Worm (Caenorhabditis elegans) whole organism, L1 larva: Measurements from ENCODE around the gene gsto-2.

ENCODE experiments used
- lin-39 ChIP-seq: fragments of 150-350 bp; optimal IDR thresholded peaks from 2 replicates; lab custom pipeline; 2014; ENCODE audit warnings: missing biosample characterization, missing genetic modification reagents, missing genetic modification characterization
- lsy-2 ChIP-seq, 2 experiments: fragments of 150-350 bp; optimal IDR thresholded peaks; 2 replicates each; lab custom pipeline; 2014; ENCODE audit warnings: missing biosample characterization in 2 of 2, missing genetic modification characterization in 2 of 2
- nhr-28 ChIP-seq: fragments of 150-350 bp; optimal IDR thresholded peaks from 2 replicates; lab custom pipeline; 2014; ENCODE audit warnings: missing biosample characterization, missing genetic modification characterization
- unc-130 ChIP-seq: fragments of 150-350 bp; optimal IDR thresholded peaks from 2 replicates; lab custom pipeline; 2017; ENCODE audit warnings: missing biosample characterization, missing genetic modification characterization, inconsistent platforms

DNA sequence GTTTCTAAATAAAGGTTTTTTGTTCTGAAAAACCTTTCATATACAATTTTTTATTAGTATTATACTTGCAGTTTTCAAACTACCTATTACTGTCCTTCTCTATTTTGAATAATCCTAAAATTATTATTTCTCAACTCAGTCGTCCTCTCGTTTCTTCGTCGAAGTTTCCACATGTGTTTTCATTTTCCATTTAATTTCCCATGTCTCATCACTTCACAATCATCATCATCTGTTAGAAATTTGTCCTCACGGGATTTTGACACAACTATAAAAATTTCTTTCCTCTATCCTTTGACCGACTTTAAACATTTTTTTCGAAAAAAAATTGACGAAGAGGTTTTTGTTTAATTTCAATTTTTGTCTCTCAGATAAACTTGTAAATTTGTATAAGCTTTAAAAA lies 19.1 kb upstream of the gsto-2 start:
- no peak for TF ChIP-seq lsy-2 (tag; optimal IDR thresholded peaks at IDR 0.05; lab: Kevin White, UChicago)
- TF ChIP-seq lin-39 (tag; lab: Kevin White, UChicago): no peak
- no peak for TF ChIP-seq unc-130
- no peak for TF ChIP-seq nhr-28 (tag; lab: Kevin White, UChicago)
